Worm (Caenorhabditis elegans): ENCODE results near the gene pdi-1.

ce11 chrIII:3734007-3734406 is 32.7 kb upstream of the pdi-1 start, which contains the start of gene F34D10.3:
- TF ChIP-seq snpc-4 (tag; optimal IDR thresholded peaks at IDR 0.05), result no peak
- no peak for TF ChIP-seq nhr-28 (tag; optimal IDR thresholded peaks at IDR 0.05)
- TF ChIP-seq nfya-1 (tag; optimal IDR thresholded peaks at IDR 0.05; ENCODE audit: insufficient read depth), result peak; percentile 28
- TF ChIP-seq jun-1 (tag; optimal IDR thresholded peaks at IDR 0.05), result no peak
- TF ChIP-seq nhr-77 (tag; optimal IDR thresholded peaks at IDR 0.05), result no peak
- TF ChIP-seq fkh-2 (tag; optimal IDR thresholded peaks at IDR 0.05), result no peak
- TF ChIP-seq egl-5 (tag; optimal IDR thresholded peaks at IDR 0.05), result no peak
- no peak for TF ChIP-seq pha-4 (tag; optimal IDR thresholded peaks at IDR 0.05)
- TF ChIP-seq elt-2 (tag; optimal IDR thresholded peaks at IDR 0.05), result no peak
- TF ChIP-seq nhr-237 (tag; optimal IDR thresholded peaks at IDR 0.05), result no peak
- TF ChIP-seq ceh-16 (tag; optimal IDR thresholded peaks at IDR 0.05), result no peak
- no peak for TF ChIP-seq fos-1 (tag; optimal IDR thresholded peaks at IDR 0.05)
- no peak for TF ChIP-seq lsy-12 (tag; optimal IDR thresholded peaks at IDR 0.05)
